Fruit fly (Drosophila melanogaster) Kc167 (cell line): ENCODE measurements around the gene Herc4.

ENCODE experiments used
- Myc ChIP-seq: fragments of >200 bp; optimal IDR thresholded peaks from 2 replicates; lab custom pipeline; 2017; ENCODE audit warnings: missing external identifiers
- h ChIP-seq: fragments of >200 bp; optimal IDR thresholded peaks from 3 replicates; lab custom pipeline; 2018; ENCODE audit warnings: missing external identifiers
- insv ChIP-seq: fragments of >200 bp; optimal IDR thresholded peaks from 3 replicates; lab custom pipeline; 2018; ENCODE audit warnings: missing external identifiers
- psq ChIP-seq: fragments of >200 bp; optimal IDR thresholded peaks from 2 replicates; lab custom pipeline; 2017; ENCODE audit warnings: missing external identifiers
- ttk ChIP-seq: sonication (Bioruptor generic); optimal IDR thresholded peaks from 2 replicates; lab custom pipeline; 2017; ENCODE audit warnings: missing external identifiers

DNA sequence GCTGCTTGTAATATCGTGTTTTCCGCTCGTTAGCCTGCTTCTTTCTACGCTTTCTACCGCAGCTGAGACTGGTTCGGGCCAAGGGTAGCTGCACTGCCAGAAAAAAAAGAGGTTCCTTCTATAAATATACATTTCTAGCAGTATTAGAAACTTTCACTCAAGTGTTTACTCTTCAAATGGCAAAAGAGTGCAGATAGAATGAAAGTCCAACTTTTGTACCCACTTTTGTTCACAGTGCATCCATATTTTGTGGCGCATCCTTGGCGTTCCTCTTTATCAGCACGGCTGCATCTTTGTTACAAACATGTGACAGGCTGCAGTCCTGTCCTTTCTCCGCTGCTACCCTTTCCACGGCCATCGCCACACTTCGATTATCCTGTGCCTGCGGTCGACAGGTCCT is 44.8 kb downstream of the Herc4 start:
- TF ChIP-seq h (lab: Kevin White, UChicago), result no peak
- no peak for TF ChIP-seq psq
- TF ChIP-seq ttk (lab: Kevin White, UChicago), result no peak
- TF ChIP-seq insv (lab: Kevin White, UChicago), result no peak
- TF ChIP-seq Myc, result no peak
